Worm (Caenorhabditis elegans): Measurements from ENCODE around the gene smex-2.

The smex-2 gene

ce11 chrX:2039358-2039757, at the start of gene smex-2:
Gene smex-2 (minus strand): TSS chrX:2039458.
- TF ChIP-seq nhr-23 (tag; optimal IDR thresholded peaks at IDR 0.05) (no peak), lin-39 (tag; optimal IDR thresholded peaks at IDR 0.05) (no peak), unc-62 (GFP tag; optimal IDR thresholded peaks at IDR 0.05) (no peak), nfya-1 (tag; optimal IDR thresholded peaks at IDR 0.05; ENCODE audit: insufficient read depth) (no peak), fos-1 (tag; optimal IDR thresholded peaks at IDR 0.05) (no peak), ztf-11 (tag; optimal IDR thresholded peaks at IDR 0.05) (no peak), fkh-2 (tag; optimal IDR thresholded peaks at IDR 0.05) (no peak), pha-4 (tag; optimal IDR thresholded peaks at IDR 0.05) (no peak), unc-39 (tag; optimal IDR thresholded peaks at IDR 0.05) (no peak), nhr-237 (tag; optimal IDR thresholded peaks at IDR 0.05) (no peak), nhr-11 (tag; optimal IDR thresholded peaks at IDR 0.05) (no peak), nhr-28 (tag; optimal IDR thresholded peaks at IDR 0.05) (no peak), skn-1 (tag; optimal IDR thresholded peaks at IDR 0.05) (no peak), nhr-25 (tag; optimal IDR thresholded peaks at IDR 0.05) (no peak), pqm-1 (tag; optimal IDR thresholded peaks at IDR 0.05) (no peak), elt-2 (tag; optimal IDR thresholded peaks at IDR 0.05) (no peak), ama-1 (optimal IDR thresholded peaks at IDR 0.05) (no peak)

- no peak for TF ChIP-seq hmg-11 (tag; optimal IDR thresholded peaks at IDR 0.05)
- TF ChIP-seq nhr-76 (tag; optimal IDR thresholded peaks at IDR 0.05), result no peak
- no peak for TF ChIP-seq pha-4 (tag; optimal IDR thresholded peaks at IDR 0.05)
- TF ChIP-seq skn-1 (tag; optimal IDR thresholded peaks at IDR 0.05), result no peak
- no peak for TF ChIP-seq nhr-25 (tag; optimal IDR thresholded peaks at IDR 0.05)
- no peak for TF ChIP-seq fos-1 (tag; optimal IDR thresholded peaks at IDR 0.05)
- no peak for TF ChIP-seq nhr-67 (tag; optimal IDR thresholded peaks at IDR 0.05)
- TF ChIP-seq nhr-77 (tag; optimal IDR thresholded peaks at IDR 0.05), result no peak
- TF ChIP-seq ztf-11 (tag; optimal IDR thresholded peaks at IDR 0.05), result no peak
- no peak for TF ChIP-seq nhr-11 (tag; optimal IDR thresholded peaks at IDR 0.05)
Measured at ce11 chrX:2087716-2088115, 48.5 kb upstream of the smex-2 start.

- TF ChIP-seq nhr-43 (tag; optimal IDR thresholded peaks at IDR 0.05; ENCODE audit: poor library complexity, severe bottlenecking) (no peak), egl-27 (tag; optimal IDR thresholded peaks at IDR 0.05) (no peak), sea-2 (GFP tag; optimal IDR thresholded peaks at IDR 0.05) (no peak), mdl-1 (tag; optimal IDR thresholded peaks at IDR 0.05) (no peak), ZK546.5 (tag; optimal IDR thresholded peaks at IDR 0.05) (no peak), mml-1 (tag; optimal IDR thresholded peaks at IDR 0.05) (no peak), nhr-23 (tag; optimal IDR thresholded peaks at IDR 0.05) (no peak), fos-1 (tag; optimal IDR thresholded peaks at IDR 0.05) (no peak), nhr-25 (tag; optimal IDR thresholded peaks at IDR 0.05) (no peak), elt-2 (tag; optimal IDR thresholded peaks at IDR 0.05) (no peak), nhr-67 (tag; optimal IDR thresholded peaks at IDR 0.05) (no peak), egl-5 (tag; optimal IDR thresholded peaks at IDR 0.05) (no peak), pqm-1 (tag; optimal IDR thresholded peaks at IDR 0.05) (no peak), nfya-1 (tag; optimal IDR thresholded peaks at IDR 0.05; ENCODE audit: insufficient read depth) (no peak), ama-1 (optimal IDR thresholded peaks at IDR 0.05) (no peak), ceh-28 (tag; optimal IDR thresholded peaks at IDR 0.05) (no peak), elt-1 (tag; optimal IDR thresholded peaks at IDR 0.05) (no peak), ceh-16 (tag; optimal IDR thresholded peaks at IDR 0.05) (no peak), R02D3.7 (tag; optimal IDR thresholded peaks at IDR 0.05) (no peak), lin-15B (tag; optimal IDR thresholded peaks at IDR 0.05) (no peak)
Measured at ce11 chrX:2085494-2085893, 46.2 kb upstream of the smex-2 start.

DNA sequence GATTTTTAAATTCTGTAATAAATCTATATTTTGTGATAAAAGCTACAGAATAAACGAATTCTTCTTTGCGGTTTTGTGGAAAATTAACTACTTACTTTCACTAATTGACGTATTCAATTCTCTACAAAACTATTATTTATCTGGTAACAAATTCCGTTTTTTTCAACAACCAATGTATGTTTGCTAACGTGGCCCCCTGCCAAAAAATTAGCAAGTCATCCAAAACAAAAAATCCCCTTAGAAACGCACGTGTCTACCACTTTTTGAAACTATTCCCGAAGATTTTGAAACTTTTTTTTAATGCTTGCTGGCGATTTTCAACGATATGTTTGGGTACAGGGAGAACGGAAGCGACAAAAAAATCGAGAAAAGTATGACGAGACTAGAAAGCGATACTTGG, 45.7 kb upstream of the smex-2 start, which contains the start of gene F49H12.2:
Gene F49H12.2 (plus strand): TSS at position 301 of the 400 bp plus-strand sequence.
- TF ChIP-seq ztf-4 (tag; optimal IDR thresholded peaks at IDR 0.05) (no peak), nhr-28 (tag; optimal IDR thresholded peaks at IDR 0.05) (no peak), ceh-28 (tag; optimal IDR thresholded peaks at IDR 0.05) (no peak), egl-27 (tag; optimal IDR thresholded peaks at IDR 0.05) (no peak), ceh-82 (tag; optimal IDR thresholded peaks at IDR 0.05) (no peak), elt-2 (tag; optimal IDR thresholded peaks at IDR 0.05) (no peak), nhr-76 (tag; optimal IDR thresholded peaks at IDR 0.05) (no peak), mml-1 (tag; optimal IDR thresholded peaks at IDR 0.05) (no peak), pha-4 (tag; optimal IDR thresholded peaks at IDR 0.05) (no peak), lsy-12 (tag; optimal IDR thresholded peaks at IDR 0.05) (no peak), fos-1 (tag; optimal IDR thresholded peaks at IDR 0.05) (no peak), egl-5 (tag; optimal IDR thresholded peaks at IDR 0.05) (no peak), nhr-67 (tag; optimal IDR thresholded peaks at IDR 0.05) (no peak), snpc-4 (tag; optimal IDR thresholded peaks at IDR 0.05) (no peak), nhr-12 (tag; optimal IDR thresholded peaks at IDR 0.05) (no peak), nhr-43 (tag; optimal IDR thresholded peaks at IDR 0.05; ENCODE audit: poor library complexity, severe bottlenecking) (no peak), hmg-11 (tag; optimal IDR thresholded peaks at IDR 0.05) (no peak), ZK546.5 (tag; optimal IDR thresholded peaks at IDR 0.05) (no peak)
